Worm (Caenorhabditis elegans): ENCODE results near the gene spe-26.

Gene spe-26

DNA sequence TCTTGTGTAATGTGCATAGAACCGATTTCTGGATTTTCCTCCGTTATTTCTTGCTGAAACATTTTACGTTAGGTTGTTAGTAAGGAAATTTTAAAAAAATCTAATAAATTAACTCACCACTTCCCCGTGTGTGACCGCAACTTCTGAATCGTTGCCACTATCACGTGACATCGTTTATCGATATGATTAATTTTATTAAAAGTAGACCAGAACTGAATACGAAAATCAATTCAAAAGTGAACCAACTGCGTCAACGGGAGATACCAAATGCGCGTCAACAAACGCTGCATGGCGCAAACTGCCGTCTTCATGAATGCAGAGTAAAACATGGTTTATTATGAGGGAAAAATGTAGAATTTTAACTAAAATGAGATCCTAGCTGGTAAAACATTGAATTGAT lies 25.7 kb downstream of the spe-26 start, which contains the start of gene sir-2.1 (continued):
- TF ChIP-seq ceh-8 (GFP tag; optimal IDR thresholded peaks at IDR 0.05), result no peak
- peak; percentile 51 for TF ChIP-seq blmp-1 (tag; optimal IDR thresholded peaks at IDR 0.05)
- TF ChIP-seq grh-1 (GFP tag; IDR thresholded peaks at IDR 0.05), result no peak
- TF ChIP-seq egl-13 (tag; optimal IDR thresholded peaks at IDR 0.05), result peak; percentile 4
- TF ChIP-seq nhr-85 (tag), result no peak
- TF ChIP-seq isw-1 (GFP tag; IDR thresholded peaks at IDR 0.05), result peak; percentile 30; the same call in 1 of the 2 replicates
- TF ChIP-seq tbx-2 (tag; optimal IDR thresholded peaks at IDR 0.05), result peak; percentile 68
- TF ChIP-seq mab-9 (GFP tag; IDR thresholded peaks at IDR 0.05), result no peak
- TF ChIP-seq dsc-1 (tag; optimal IDR thresholded peaks at IDR 0.05), result peak; percentile 58
- TF ChIP-seq skn-1 (tag; optimal IDR thresholded peaks at IDR 0.05), result peak; percentile 19
- peak; percentile 66 to 69 for TF ChIP-seq lsy-2 (tag; optimal IDR thresholded peaks at IDR 0.05)
- TF ChIP-seq F16B12.6 (tag; optimal IDR thresholded peaks at IDR 0.05), result no peak
- peak; percentile 64 for TF ChIP-seq swsn-7 (tag; optimal IDR thresholded peaks at IDR 0.05)
- TF ChIP-seq ets-5 (GFP tag; IDR thresholded peaks at IDR 0.05), result no peak
- TF ChIP-seq dpl-1 (GFP tag; optimal IDR thresholded peaks at IDR 0.05), result peak; percentile 36 to 66 (median 62)
- no peak for TF ChIP-seq unc-30 (tag; optimal IDR thresholded peaks at IDR 0.05)
- no peak for TF ChIP-seq ceh-90 (tag; optimal IDR thresholded peaks at IDR 0.05)
- peak; percentile 59 to 63 for TF ChIP-seq efl-1 (optimal IDR thresholded peaks at IDR 0.05)
- peak; percentile 59 to 96 for TF ChIP-seq efl-1 (GFP tag; optimal IDR thresholded peaks at IDR 0.05 in 1 of 2)
- TF ChIP-seq unc-98 (GFP tag; IDR thresholded peaks at IDR 0.05), result no peak
- TF ChIP-seq unc-130 (tag; optimal IDR thresholded peaks at IDR 0.05), result peak; percentile 7
- TF ChIP-seq fkh-10 (GFP tag; optimal IDR thresholded peaks at IDR 0.05), result no peak
- peak; percentile 45 for TF ChIP-seq nhr-19 (GFP tag; conservative IDR thresholded peaks at IDR 0.05)

DNA sequence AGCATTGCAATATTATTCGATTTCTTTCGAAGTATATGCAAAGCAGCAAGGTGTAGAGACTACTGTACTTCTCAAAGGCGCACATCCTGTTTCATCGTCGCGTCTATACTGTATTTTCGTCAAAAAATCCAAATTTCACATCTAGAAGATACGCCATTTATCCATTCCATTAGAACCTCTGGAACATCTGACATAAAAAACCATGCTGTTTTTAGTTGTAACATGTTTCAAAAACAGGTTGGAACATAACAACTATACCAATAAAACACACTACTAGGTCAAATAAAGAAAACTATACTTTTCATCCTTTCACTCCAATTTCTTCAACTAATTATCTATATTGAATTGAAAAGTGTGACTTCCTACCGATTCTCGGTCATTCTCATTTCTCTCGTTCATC lies 31.4 kb downstream of the spe-26 start, which contains the start of gene ugt-59:
TSS of gene ugt-59 (plus strand) at position 301 of the 400 bp plus-strand sequence.
- TF ChIP-seq sptf-1 (tag; optimal IDR thresholded peaks at IDR 0.05) (no peak), mep-1 (tag; optimal IDR thresholded peaks at IDR 0.05) (no peak), nhr-11 (tag; optimal IDR thresholded peaks at IDR 0.05) (no peak), jun-1 (tag; optimal IDR thresholded peaks at IDR 0.05) (no peak), ama-1 (optimal IDR thresholded peaks at IDR 0.05) (no peak), lin-35 (GFP tag; optimal IDR thresholded peaks at IDR 0.05) (no peak), ces-1 (GFP tag; optimal IDR thresholded peaks at IDR 0.05) (no peak), lin-39 (tag; optimal IDR thresholded peaks at IDR 0.05) (no peak), snpc-4 (tag; optimal IDR thresholded peaks at IDR 0.05) (no peak)

DNA sequence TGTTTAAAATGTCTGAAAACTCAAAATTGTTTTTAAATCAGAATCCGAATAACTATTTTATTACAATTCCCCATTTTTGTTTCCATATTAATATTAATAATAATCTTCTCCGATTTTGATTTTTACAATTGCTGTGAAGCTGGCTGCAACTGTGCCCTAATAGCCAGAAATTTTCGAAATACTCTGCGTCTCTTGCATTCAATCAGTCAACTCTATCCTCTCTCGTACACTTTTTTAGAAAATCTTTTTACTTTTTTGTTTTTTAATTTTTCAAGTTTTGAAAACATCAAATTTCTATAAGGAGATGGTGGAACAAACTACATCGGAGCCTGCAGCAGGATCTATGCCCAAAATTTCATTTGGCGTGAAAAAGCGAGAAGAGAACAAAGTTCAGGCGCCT lies 33.9 kb downstream of the spe-26 start, which contains the start of gene gkow-1:
TSS of gene gkow-1 (plus strand) at position 301 of the 400 bp plus-strand sequence.
- peak in 1 of 2 experiments; percentile 13 for TF ChIP-seq efl-1 (optimal IDR thresholded peaks at IDR 0.05)
- TF ChIP-seq efl-1 (GFP tag; optimal IDR thresholded peaks at IDR 0.05 in 1 of 2), result peak in 1 of 2 experiments; percentile 15
- TF ChIP-seq blmp-1 (tag; optimal IDR thresholded peaks at IDR 0.05), result peak; percentile 37
- no peak for TF ChIP-seq isw-1 (GFP tag; IDR thresholded peaks at IDR 0.05)
- peak in 1 of 3 experiments; percentile 26 for TF ChIP-seq dpl-1 (GFP tag; optimal IDR thresholded peaks at IDR 0.05)

DNA sequence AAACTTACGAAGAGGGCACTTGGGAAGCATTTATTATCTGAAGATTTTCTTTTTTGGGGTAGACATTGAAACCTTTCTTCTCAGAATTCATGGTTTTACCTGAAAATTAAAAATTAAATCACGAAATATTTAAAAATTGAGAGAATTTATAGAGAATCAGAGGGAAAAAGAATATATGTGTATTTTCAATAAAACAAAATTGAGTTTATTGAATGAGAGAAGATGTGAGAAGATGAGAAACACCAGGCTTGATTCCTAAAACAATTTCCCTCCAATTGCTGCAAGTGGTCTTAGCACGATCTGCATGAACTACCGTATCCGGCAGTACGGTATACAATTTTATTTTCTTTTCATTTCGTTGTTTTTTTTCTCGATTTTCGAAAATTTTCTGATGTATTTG lies 34.7 kb downstream of the spe-26 start, which contains the start of gene R11A8.1:
TSS of gene R11A8.1 (minus strand) at position 101 of the 400 bp plus-strand sequence.
- no peak for TF ChIP-seq unc-98 (GFP tag; IDR thresholded peaks at IDR 0.05)
- no peak for TF ChIP-seq nhr-47 (tag; optimal IDR thresholded peaks at IDR 0.05)
- TF ChIP-seq Y116A8C.19 (tag; optimal IDR thresholded peaks at IDR 0.05; ENCODE audit: borderline replicate concordance), result no peak
- no peak for TF ChIP-seq nhr-20 (tag; optimal IDR thresholded peaks at IDR 0.05)
- TF ChIP-seq fos-1 (tag; optimal IDR thresholded peaks at IDR 0.05), result no peak
- no peak for TF ChIP-seq nhr-19 (GFP tag; conservative IDR thresholded peaks at IDR 0.05)
- no peak for TF ChIP-seq ces-1 (GFP tag; optimal IDR thresholded peaks at IDR 0.05)
- no peak for TF ChIP-seq fkh-4 (tag; optimal IDR thresholded peaks at IDR 0.05; ENCODE audit: borderline replicate concordance)
- TF ChIP-seq dpl-1 (GFP tag; optimal IDR thresholded peaks at IDR 0.05), result no peak
- no peak for TF ChIP-seq lin-39 (tag; optimal IDR thresholded peaks at IDR 0.05)
- no peak for TF ChIP-seq nhr-77 (tag; optimal IDR thresholded peaks at IDR 0.05)
- no peak for TF ChIP-seq snpc-4 (tag; optimal IDR thresholded peaks at IDR 0.05)
- no peak for TF ChIP-seq sox-4 (tag; optimal IDR thresholded peaks at IDR 0.05)
- no peak for TF ChIP-seq vab-15 (tag; optimal IDR thresholded peaks at IDR 0.05)
